Fruit fly (Drosophila melanogaster) whole organism, embryonic: ENCODE results near the gene Tet.

Experiments
- Atf6 ChIP-seq: fragments of 200-800 bp; sonication (Bioruptor generic); IDR thresholded peaks from 2 replicates; pipeline ENCODE4 v1.3.6; 2022; ENCODE audit warnings: missing biosample characterization, missing genetic modification characterization
- Bdp1 ChIP-seq: fragments of 200-800 bp; sonication (Bioruptor generic); optimal IDR thresholded peaks from 3 replicates; lab custom pipeline; 2016; ENCODE audit warnings: missing biosample characterization, missing genetic modification characterization
- BtbVII ChIP-seq: fragments of 200-800 bp; sonication (Bioruptor generic); optimal IDR thresholded peaks from 3 replicates; lab custom pipeline; 2017; ENCODE audit warnings: missing biosample characterization, mild to moderate bottlenecking, missing genetic modification characterization
- C15 ChIP-seq: fragments of 200-800 bp; sonication (Bioruptor generic); IDR thresholded peaks from 3 replicates; pipeline ENCODE4 v1.3.6; 2022; ENCODE audit warnings: missing biosample characterization, missing genetic modification characterization
- CG10147 ChIP-seq: fragments of 200-800 bp; sonication (Bioruptor generic); optimal IDR thresholded peaks from 2 replicates; lab custom pipeline; 2019; ENCODE audit warnings: missing biosample characterization, mild to moderate bottlenecking, missing genetic modification characterization, moderate library complexity
- CG10321 ChIP-seq: fragments of 200-800 bp; sonication (Bioruptor generic); IDR thresholded peaks from 2 replicates; pipeline ENCODE4 v1.3.6; 2022; ENCODE audit warnings: missing biosample characterization, missing genetic modification characterization
- CG10462 ChIP-seq: fragments of 200-800 bp; sonication (Bioruptor generic); optimal IDR thresholded peaks from 2 replicates; lab custom pipeline; 2016; ENCODE audit warnings: missing biosample characterization, missing genetic modification characterization
- CG12071 ChIP-seq: fragments of 200-800 bp; sonication (Bioruptor generic); optimal IDR thresholded peaks from 3 replicates; lab custom pipeline; 2018; ENCODE audit warnings: missing biosample characterization, mild to moderate bottlenecking, missing genetic modification characterization
- CG12104 ChIP-seq: fragments of 200-800 bp; sonication (Bioruptor generic); optimal IDR thresholded peaks from 3 replicates; lab custom pipeline; 2016; ENCODE audit warnings: missing biosample characterization, missing genetic modification characterization
- CG17829 ChIP-seq: fragments of 200-800 bp; optimal IDR thresholded peaks from 2 replicates; lab custom pipeline; 2019; ENCODE audit warnings: missing biosample characterization, mild to moderate bottlenecking, missing genetic modification characterization, moderate library complexity
- CG18599 ChIP-seq: fragments of 200-800 bp; sonication (Bioruptor generic); optimal IDR thresholded peaks from 3 replicates; lab custom pipeline; 2017; ENCODE audit warnings: missing biosample characterization, missing genetic modification characterization, mild to moderate bottlenecking, moderate library complexity, missing genetic modification reagents
- CG31224 ChIP-seq: fragments of 200-800 bp; sonication (Bioruptor generic); IDR thresholded peaks from 2 replicates; pipeline ENCODE4 v1.3.6; 2022; ENCODE audit warnings: missing biosample characterization, missing genetic modification characterization
- CG3281 ChIP-seq: fragments of 200-800 bp; sonication (Bioruptor generic); optimal IDR thresholded peaks from 3 replicates; lab custom pipeline; 2017; ENCODE audit warnings: missing biosample characterization, mild to moderate bottlenecking, missing genetic modification characterization
- CG5245 ChIP-seq: fragments of 200-800 bp; sonication (Bioruptor generic); optimal IDR thresholded peaks from 3 replicates; lab custom pipeline; 2016; ENCODE audit warnings: missing biosample characterization, missing genetic modification characterization
- CG6272 ChIP-seq: fragments of 200-800 bp; sonication (Bioruptor generic); IDR thresholded peaks from 2 replicates; pipeline ENCODE4 v1.3.6; 2022; ENCODE audit warnings: missing biosample characterization, missing genetic modification characterization
- CG6765 ChIP-seq: fragments of 200-800 bp; sonication (Bioruptor generic); optimal IDR thresholded peaks from 3 replicates; lab custom pipeline; 2017; ENCODE audit warnings: missing biosample characterization, mild to moderate bottlenecking, missing genetic modification characterization
- CG7745 ChIP-seq: fragments of 200-800 bp; sonication (Bioruptor generic); optimal IDR thresholded peaks from 2 replicates; lab custom pipeline; 2018; ENCODE audit warnings: missing biosample characterization, mild to moderate bottlenecking, missing genetic modification characterization, moderate library complexity
- CG7839 ChIP-seq: fragments of 200-800 bp; sonication (Bioruptor generic); optimal IDR thresholded peaks from 3 replicates; lab custom pipeline; 2018; ENCODE audit warnings: missing biosample characterization, mild to moderate bottlenecking, missing genetic modification characterization, moderate library complexity
- CG8478 ChIP-seq: fragments of >200 bp; optimal IDR thresholded peaks from 2 replicates; lab custom pipeline; 2018
- CG9727 ChIP-seq: fragments of 200-800 bp; sonication (Bioruptor generic); optimal IDR thresholded peaks from 3 replicates; lab custom pipeline; 2017; ENCODE audit warnings: missing biosample characterization, mild to moderate bottlenecking, missing genetic modification characterization
- CoRest ChIP-seq: fragments of 200-800 bp; sonication (Bioruptor generic); optimal IDR thresholded peaks from 3 replicates; lab custom pipeline; 2018; ENCODE audit warnings: missing biosample characterization, mild to moderate bottlenecking, missing genetic modification characterization, moderate library complexity
- Dip2 ChIP-seq: fragments of 200-800 bp; sonication (Bioruptor generic); IDR thresholded peaks from 2 replicates; pipeline ENCODE4 v1.3.6; 2022; ENCODE audit warnings: missing biosample characterization, missing genetic modification characterization
- Doc2 ChIP-seq: fragments of 200-800 bp; sonication (Bioruptor generic); IDR thresholded peaks from 2 replicates; pipeline ENCODE4 v1.3.6; 2022; ENCODE audit warnings: missing biosample characterization, missing genetic modification characterization
- H2.0 ChIP-seq: fragments of 200-800 bp; sonication (Bioruptor generic); IDR thresholded peaks from 2 replicates; pipeline ENCODE4 v1.3.6; 2022; ENCODE audit warnings: missing biosample characterization, missing genetic modification characterization
- HLH3B ChIP-seq: fragments of 200-800 bp; sonication (Bioruptor generic); IDR thresholded peaks from 2 replicates; pipeline ENCODE4 v1.3.6; 2022; ENCODE audit warnings: missing biosample characterization, missing genetic modification characterization
- Hr51 ChIP-seq, 2 experiments: fragments of 200-800 bp; sonication (Bioruptor generic); optimal IDR thresholded peaks; 2 replicates in 1 of 2; 3 replicates in 1 of 2; lab custom pipeline; 2016 to 2018; ENCODE audit warnings: missing biosample characterization in 2 of 2, missing genetic modification characterization in 2 of 2, mild to moderate bottlenecking in 1 of 2, moderate library complexity in 1 of 2
- Lhr ChIP-seq: fragments of 200-800 bp; sonication (Bioruptor generic); optimal IDR thresholded peaks from 3 replicates; lab custom pipeline; 2017; ENCODE audit warnings: mild to moderate bottlenecking, missing biosample characterization, missing genetic modification reagents, missing genetic modification characterization
- Nf-YA ChIP-seq: fragments of 200-800 bp; sonication (Bioruptor generic); IDR thresholded peaks from 2 replicates; pipeline ENCODE4 v1.3.6; 2022; ENCODE audit warnings: missing biosample characterization, missing genetic modification characterization
- ara ChIP-seq: fragments of 200-800 bp; sonication (Bioruptor generic); IDR thresholded peaks from 2 replicates; pipeline ENCODE4 v1.3.6; 2022; ENCODE audit warnings: missing biosample characterization, missing genetic modification characterization
- bowl ChIP-seq: fragments of 200-800 bp; sonication (Bioruptor generic); IDR thresholded peaks from 2 replicates; pipeline ENCODE4 v1.3.6; 2022; ENCODE audit warnings: missing biosample characterization, missing genetic modification characterization
- cas ChIP-seq: fragments of 200-800 bp; sonication (Bioruptor generic); IDR thresholded peaks from 2 replicates; pipeline ENCODE4 v1.3.6; 2022; ENCODE audit warnings: missing biosample characterization, missing genetic modification characterization
- croc ChIP-seq: fragments of 200-800 bp; sonication (Bioruptor generic); conservative IDR thresholded peaks from 3 replicates; pipeline ENCODE4 v1.3.6; 2022; ENCODE audit warnings: missing biosample characterization, missing genetic modification characterization
- dan ChIP-seq: fragments of 200-800 bp; sonication (Bioruptor generic); IDR thresholded peaks from 2 replicates; pipeline ENCODE4 v1.3.6; 2022; ENCODE audit warnings: missing biosample characterization, missing genetic modification characterization
- disco-r ChIP-seq: fragments of 200-800 bp; sonication (Bioruptor generic); optimal IDR thresholded peaks from 2 replicates; lab custom pipeline; 2016; ENCODE audit warnings: missing biosample characterization, missing genetic modification characterization
- gsb ChIP-seq: fragments of 200-800 bp; sonication (Bioruptor generic); IDR thresholded peaks from 2 replicates; pipeline ENCODE4 v1.3.6; 2022; ENCODE audit warnings: missing biosample characterization, missing genetic modification characterization
- lbe ChIP-seq: fragments of 200-800 bp; sonication (Bioruptor generic); optimal IDR thresholded peaks from 2 replicates; lab custom pipeline; 2016; ENCODE audit warnings: missing biosample characterization, mild to moderate bottlenecking, missing genetic modification characterization
- lmd ChIP-seq: fragments of 200-800 bp; sonication (Bioruptor generic); IDR thresholded peaks from 2 replicates; pipeline ENCODE4 v1.3.6; 2022; ENCODE audit warnings: missing biosample characterization, missing genetic modification characterization
- lov ChIP-seq, 2 experiments: fragments of 200-800 bp in 1 of 2; fragments of >200 bp in 1 of 2; sonication (Bioruptor generic) in 1 of 2; IDR thresholded peaks in 1 of 2; optimal IDR thresholded peaks in 1 of 2; 2 replicates in 1 of 2; 3 replicates in 1 of 2; pipeline versions ENCODE4 v1.3.6 to Lab custom; 2017 to 2022; ENCODE audit warnings: missing biosample characterization in 1 of 2, missing genetic modification characterization in 1 of 2
- nerfin-1 ChIP-seq: fragments of 200-800 bp; sonication (Bioruptor generic); optimal IDR thresholded peaks from 3 replicates; lab custom pipeline; 2019; ENCODE audit warnings: missing biosample characterization, mild to moderate bottlenecking, missing genetic modification characterization, moderate library complexity
- onecut ChIP-seq: fragments of 200-800 bp; sonication (Bioruptor generic); IDR thresholded peaks from 2 replicates; pipeline ENCODE4 v1.3.6; 2022; ENCODE audit warnings: missing biosample characterization, missing genetic modification characterization
- pita ChIP-seq: fragments of 200-800 bp; sonication (Bioruptor generic); optimal IDR thresholded peaks from 2 replicates; lab custom pipeline; 2017; ENCODE audit warnings: missing biosample characterization, mild to moderate bottlenecking, missing genetic modification characterization
- psq ChIP-seq: fragments of 200-800 bp; sonication (Bioruptor generic); optimal IDR thresholded peaks from 2 replicates; lab custom pipeline; 2017; ENCODE audit warnings: missing biosample characterization, missing genetic modification characterization
- sc ChIP-seq, 3 experiments: fragments of >200 bp in 2 of 3; fragments of 200-800 bp in 1 of 3; sonication (Bioruptor generic) in 1 of 3; optimal IDR thresholded peaks; 2 replicates in 2 of 3; 3 replicates in 1 of 3; lab custom pipeline; 2017; ENCODE audit warnings: mild to moderate bottlenecking in 1 of 3, missing biosample characterization in 1 of 3, missing genetic modification characterization in 1 of 3, missing genetic modification reagents in 1 of 3
- sna ChIP-seq: fragments of 200-800 bp; sonication (Bioruptor generic); IDR thresholded peaks from 2 replicates; pipeline ENCODE4 v1.3.6; 2022; ENCODE audit warnings: missing biosample characterization, missing genetic modification characterization; ENCODE audit not compliant: partially characterized antibody
- so ChIP-seq: fragments of 200-800 bp; sonication (Bioruptor generic); IDR thresholded peaks from 3 replicates; pipeline ENCODE4 v1.3.6; 2022; ENCODE audit warnings: missing biosample characterization, missing genetic modification characterization
- zen ChIP-seq: fragments of 200-800 bp; sonication (Bioruptor generic); optimal IDR thresholded peaks from 3 replicates; lab custom pipeline; 2018; ENCODE audit warnings: missing biosample characterization, mild to moderate bottlenecking, missing genetic modification characterization, moderate library complexity
- zen2 ChIP-seq: fragments of 200-800 bp; sonication (Bioruptor generic); IDR thresholded peaks from 3 replicates; pipeline ENCODE4 v1.3.6; 2022; ENCODE audit warnings: missing biosample characterization, missing genetic modification characterization; ENCODE audit not compliant: partially characterized antibody
- zfh2 ChIP-seq: fragments of 200-800 bp; sonication (Bioruptor generic); optimal IDR thresholded peaks from 2 replicates; lab custom pipeline; 2016; ENCODE audit warnings: missing biosample characterization, missing genetic modification characterization

The Tet gene

DNA sequence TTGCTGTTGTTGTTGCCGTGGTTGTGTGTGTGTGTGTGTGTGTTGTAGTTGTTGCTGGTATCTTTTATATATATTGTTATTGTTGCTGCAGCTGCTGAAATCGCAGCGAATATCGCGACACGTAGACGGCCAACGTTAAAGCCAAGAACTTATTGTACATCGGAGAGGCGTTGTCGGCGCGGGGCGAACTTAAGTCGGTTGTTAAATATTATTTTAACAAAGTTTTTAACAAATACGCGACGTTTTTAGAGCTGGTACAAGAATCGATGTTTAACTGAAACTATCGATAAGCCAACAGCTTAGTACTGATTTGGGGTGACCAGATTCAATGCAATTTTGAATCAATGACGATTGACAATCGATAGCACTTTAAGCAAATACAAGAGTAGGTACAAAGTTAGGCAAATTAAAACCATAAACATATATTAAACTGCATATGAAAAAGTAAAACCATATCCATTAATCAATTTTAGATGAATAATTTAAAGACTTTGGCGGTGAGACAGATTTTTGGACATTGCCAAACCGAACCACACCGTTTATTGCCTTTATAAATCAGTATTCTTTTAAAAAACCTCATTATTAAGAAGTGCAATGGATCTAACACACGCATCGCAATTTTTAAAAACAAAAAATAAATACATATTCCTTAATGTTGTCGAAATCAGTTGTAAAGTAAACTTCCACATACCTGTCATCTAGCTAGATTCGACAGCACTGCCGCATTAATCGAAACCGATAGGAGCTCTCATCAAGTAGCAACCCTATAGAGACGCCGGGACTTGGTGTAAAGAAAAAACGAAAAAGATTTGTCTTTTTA, 112.5 kb downstream of the Tet start, which contains the start of the genes Mrtf and Non2 (continued):
- TF ChIP-seq Hr51 (GFP tag; optimal IDR thresholded peaks at IDR 0.05; lab: Kevin White, UChicago) (peak; percentile 49 to 57), Dip2 (no peak), CG31224 (GFP tag; lab: Robert Waterston, UW) (no peak), CG12071 (GFP tag; lab: Kevin White, UChicago) (no peak), BtbVII (no peak), cas (GFP tag; lab: Robert Waterston, UW) (no peak), bowl (GFP tag; lab: Robert Waterston, UW) (no peak), CG7745 (tag; lab: Kevin White, UChicago) (no peak), ara (GFP tag; lab: Robert Waterston, UW) (peak; percentile 36; the same call in 1 of the 2 replicates), HLH3B (GFP tag; lab: Robert Waterston, UW) (peak; percentile 40; the same call in 1 of the 2 replicates), lov (optimal IDR thresholded peaks at IDR 0.05; lab: Kevin White, UChicago) (no peak), lov (GFP tag; IDR thresholded peaks at IDR 0.05; lab: Robert Waterston, UW) (no peak), Doc2 (GFP tag; lab: Robert Waterston, UW) (no peak), CG17829 (peak; percentile 54), dan (no peak), nerfin-1 (tag; lab: Kevin White, UChicago) (peak; percentile 32), CG7839 (tag; lab: Kevin White, UChicago) (peak; percentile 62), psq (GFP tag; lab: Kevin White, UChicago) (no peak), Atf6 (GFP tag; lab: Robert Waterston, UW) (peak; percentile 66), sc (optimal IDR thresholded peaks at IDR 0.05; lab: Kevin White, UChicago) (no peak), sc (GFP tag; optimal IDR thresholded peaks at IDR 0.05; lab: Kevin White, UChicago) (no peak), CG18599 (peak; percentile 62), zen2 (GFP tag; lab: Robert Waterston, UW) (peak; percentile 82), CG6272 (peak; percentile 10; the same call in 1 of the 2 replicates), Nf-YA (GFP tag; lab: Robert Waterston, UW) (peak; percentile 33; the same call in 1 of the 2 replicates), CG5245 (peak; percentile 7), C15 (GFP tag; lab: Robert Waterston, UW) (0 out of 3 replicates have a peak, but pooled peaks have one; percentile 26), CG9727 (GFP tag; lab: Kevin White, UChicago) (peak; percentile 65), gsb (0 out of 2 replicates have a peak, but pooled peaks have one; percentile 16), zfh2 (GFP tag; lab: Kevin White, UChicago) (peak; percentile 82), lbe (GFP tag; lab: Kevin White, UChicago) (peak; percentile 24), onecut (GFP tag; lab: Robert Waterston, UW) (0 out of 2 replicates have a peak, but pooled peaks have one; percentile 26), so (GFP tag; lab: Robert Waterston, UW) (no peak), CG10147 (peak; percentile 70), CG8478 (lab: Kevin White, UChicago) (no peak), CoRest (tag; lab: Kevin White, UChicago) (peak; percentile 76), Bdp1 (GFP tag; lab: Kevin White, UChicago) (peak; percentile 2), zen (peak; percentile 29), H2.0 (GFP tag; lab: Robert Waterston, UW) (no peak), sna (GFP tag; lab: Robert Waterston, UW) (peak; percentile 71), CG3281 (peak; percentile 49), disco-r (peak; percentile 42), lmd (GFP tag; lab: Robert Waterston, UW) (peak; percentile 37; the same call in 1 of the 2 replicates), pita (GFP tag; lab: Kevin White, UChicago) (no peak), CG10462 (GFP tag; lab: Kevin White, UChicago) (peak; percentile 29), Lhr (GFP tag; lab: Kevin White, UChicago) (peak; percentile 2), CG6765 (GFP tag; lab: Kevin White, UChicago) (no peak), croc (GFP tag; lab: Robert Waterston, UW) (no peak), CG12104 (GFP tag; lab: Kevin White, UChicago) (peak; percentile 52), CG10321 (GFP tag; lab: Robert Waterston, UW) (no peak)
